Fruit fly (Drosophila melanogaster): ENCODE data around the gene CG34002.

DNA sequence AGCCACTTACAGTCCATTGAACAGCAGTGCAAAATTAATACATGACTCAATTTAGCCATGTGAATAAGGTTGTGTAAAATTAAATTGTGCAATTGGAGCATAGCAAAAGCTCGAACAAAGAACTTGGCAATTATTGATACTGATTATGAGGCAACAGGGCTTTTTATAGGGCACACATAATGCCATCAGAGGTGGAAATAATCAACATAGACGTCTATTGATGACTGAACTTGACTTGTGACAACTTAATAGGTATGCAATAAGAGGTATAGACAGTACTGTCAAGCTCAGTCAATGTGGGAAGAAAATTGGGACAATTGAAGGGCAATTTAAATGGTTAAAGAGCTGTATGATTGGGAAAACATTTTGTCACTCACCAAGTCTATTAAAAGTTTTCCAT lies 38.2 kb upstream of the CG34002 start, which contains the start of gene Ir75b:
- TF ChIP-seq Abd-B (GFP tag; optimal IDR thresholded peaks at IDR 0.05) (no peak), Hnf4 (GFP tag; optimal IDR thresholded peaks at IDR 0.05) (no peak), Myc (optimal IDR thresholded peaks at IDR 0.05) (no peak), rgr (GFP tag; optimal IDR thresholded peaks at IDR 0.05) (no peak), Dfd (GFP tag; optimal IDR thresholded peaks at IDR 0.05) (no peak), Hr78 (GFP tag; optimal IDR thresholded peaks at IDR 0.05) (no peak), lola (GFP tag; optimal IDR thresholded peaks at IDR 0.05) (no peak), Sp1 (GFP tag; optimal IDR thresholded peaks at IDR 0.05) (no peak), Mio (GFP tag; optimal IDR thresholded peaks at IDR 0.05) (no peak), tai (GFP tag; optimal IDR thresholded peaks at IDR 0.05) (no peak), GATAd (GFP tag; optimal IDR thresholded peaks at IDR 0.05) (no peak), usp (GFP tag; optimal IDR thresholded peaks at IDR 0.05) (no peak)

All from whole organism, wandering third instar larva.